Worm (Caenorhabditis elegans): ENCODE measurements around the gene ZK856.19.
A peak's percentile ranks its signal among the peaks of the same experiment; 100 is the strongest.

The ZK856.19 gene

DNA sequence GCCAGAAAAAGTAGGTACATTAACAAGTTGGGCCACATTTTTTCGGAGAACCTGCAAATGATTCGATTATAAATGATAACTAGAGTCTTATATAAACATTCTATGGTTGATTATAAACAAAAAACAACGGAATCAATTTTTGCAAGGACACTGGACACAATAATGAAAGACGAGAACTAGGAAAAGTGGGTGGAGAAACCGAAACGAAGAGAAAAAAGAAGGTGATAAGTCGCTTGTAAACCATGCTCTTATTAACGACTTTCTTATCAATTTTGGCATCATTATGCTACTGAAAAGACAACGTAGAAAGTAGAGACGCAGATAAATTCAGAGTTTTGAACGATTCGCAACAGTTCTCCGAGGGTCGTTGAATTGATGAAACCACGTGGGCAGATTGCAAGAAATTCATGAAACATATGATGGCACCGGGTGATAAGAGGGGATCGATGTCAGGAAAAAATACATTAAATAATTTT lies 14.6 kb downstream of the ZK856.19 start, which contains the start of gene ZK856.5:
TSS of gene ZK856.5 (minus strand) at position 51 of the 476 bp plus-strand sequence.
- TF ChIP-seq ceh-36 (tag; optimal IDR thresholded peaks at IDR 0.05) (no peak), pes-1 (GFP tag; IDR thresholded peaks at IDR 0.05) (no peak), hmg-4 (GFP tag; optimal IDR thresholded peaks at IDR 0.05) (no peak), ceh-13 (GFP tag; optimal IDR thresholded peaks at IDR 0.05) (no peak), tbx-11 (GFP tag; IDR thresholded peaks at IDR 0.05) (no peak), tbx-37 (GFP tag; conservative IDR thresholded peaks at IDR 0.05) (no peak), flt-1 (GFP tag; IDR thresholded peaks at IDR 0.05) (no peak), F13C5.2 (tag; optimal IDR thresholded peaks at IDR 0.05) (no peak), B0310.2 (tag; optimal IDR thresholded peaks at IDR 0.05) (no peak), hnd-1 (tag; optimal IDR thresholded peaks at IDR 0.05) (no peak), ets-7 (tag; optimal IDR thresholded peaks at IDR 0.05) (no peak), aly-1 (tag; optimal IDR thresholded peaks at IDR 0.05) (no peak), ama-1 (optimal IDR thresholded peaks at IDR 0.05) (no peak)

DNA sequence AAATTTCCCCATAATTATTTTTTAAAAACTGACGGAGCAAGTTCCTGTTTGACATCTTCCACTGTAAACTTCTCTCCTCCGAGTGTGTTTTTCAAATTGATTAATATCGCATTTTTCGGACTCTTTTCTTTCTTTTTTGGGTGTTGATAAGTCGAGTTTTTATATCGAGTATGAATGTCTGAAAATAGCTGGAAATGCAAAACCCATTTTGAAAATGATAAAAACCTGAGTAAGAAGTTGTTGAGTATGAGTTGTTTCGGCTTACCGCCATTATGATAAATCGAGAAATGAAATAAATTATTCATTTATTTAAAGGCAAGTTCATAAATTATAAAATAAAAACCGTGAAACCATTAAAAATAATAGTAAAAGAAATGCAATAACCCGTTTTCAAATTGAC lies 19.0 kb downstream of the ZK856.19 start, which contains the start of gene ZK856.18:
TSS of gene ZK856.18 (minus strand) at position 289 of the 400 bp plus-strand sequence.
- no peak for TF ChIP-seq hnd-1 (tag; optimal IDR thresholded peaks at IDR 0.05)
- no peak for TF ChIP-seq F13C5.2 (tag; optimal IDR thresholded peaks at IDR 0.05)
- TF ChIP-seq tbx-11 (GFP tag; IDR thresholded peaks at IDR 0.05), result no peak
- no peak for TF ChIP-seq ceh-13 (GFP tag; optimal IDR thresholded peaks at IDR 0.05)
- TF ChIP-seq aly-1 (tag; optimal IDR thresholded peaks at IDR 0.05), result no peak
- no peak for TF ChIP-seq ets-7 (tag; optimal IDR thresholded peaks at IDR 0.05)
- no peak for TF ChIP-seq flt-1 (GFP tag; IDR thresholded peaks at IDR 0.05)
- TF ChIP-seq tra-4 (tag; optimal IDR thresholded peaks at IDR 0.05), result no peak
- TF ChIP-seq hmbx-1 (tag; optimal IDR thresholded peaks at IDR 0.05), result no peak
- TF ChIP-seq ceh-36 (tag; optimal IDR thresholded peaks at IDR 0.05), result no peak

- TF ChIP-seq hmbx-1 (tag; optimal IDR thresholded peaks at IDR 0.05), result no peak
- TF ChIP-seq scrt-1 (GFP tag; IDR thresholded peaks at IDR 0.05), result no peak
- TF ChIP-seq hnd-1 (tag; optimal IDR thresholded peaks at IDR 0.05), result no peak
- TF ChIP-seq ceh-36 (tag; optimal IDR thresholded peaks at IDR 0.05), result no peak
- TF ChIP-seq sea-1 (GFP tag; conservative IDR thresholded peaks at IDR 0.05), result no peak
- no peak for TF ChIP-seq F13C5.2 (tag; optimal IDR thresholded peaks at IDR 0.05)
- TF ChIP-seq B0310.2 (tag; optimal IDR thresholded peaks at IDR 0.05), result no peak
These were observed 20.9 kb downstream of the ZK856.19 start for ce11 chrV:10183810-10184209.

DNA sequence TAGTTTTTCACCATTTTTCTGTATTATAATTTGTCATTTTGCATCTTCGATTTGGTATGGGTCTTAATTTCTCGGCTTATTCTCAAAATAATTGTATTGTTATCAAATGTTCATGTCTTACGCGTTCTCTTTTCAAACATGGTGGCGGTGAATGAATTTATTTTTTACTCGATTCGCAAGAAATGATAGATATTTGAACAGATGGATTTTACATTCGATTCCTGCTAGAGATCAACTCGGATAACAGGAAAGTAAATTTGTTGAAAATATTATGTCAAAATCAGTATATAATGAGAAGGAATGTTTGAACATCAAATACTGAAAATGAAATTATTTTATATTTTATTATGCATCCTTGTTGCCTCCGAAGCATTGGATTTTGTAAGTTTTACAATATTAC lies 21.7 kb downstream of the ZK856.19 start, which contains the start of gene ZK856.4:
TSS of gene ZK856.4 (plus strand) at position 301 of the 400 bp plus-strand sequence.
- TF ChIP-seq ceh-36 (tag; optimal IDR thresholded peaks at IDR 0.05) (no peak), tbx-11 (GFP tag; IDR thresholded peaks at IDR 0.05) (no peak), hmg-4 (GFP tag; optimal IDR thresholded peaks at IDR 0.05) (no peak), hnd-1 (tag; optimal IDR thresholded peaks at IDR 0.05) (no peak), B0310.2 (tag; optimal IDR thresholded peaks at IDR 0.05) (no peak), tbx-37 (GFP tag; conservative IDR thresholded peaks at IDR 0.05) (no peak)

DNA sequence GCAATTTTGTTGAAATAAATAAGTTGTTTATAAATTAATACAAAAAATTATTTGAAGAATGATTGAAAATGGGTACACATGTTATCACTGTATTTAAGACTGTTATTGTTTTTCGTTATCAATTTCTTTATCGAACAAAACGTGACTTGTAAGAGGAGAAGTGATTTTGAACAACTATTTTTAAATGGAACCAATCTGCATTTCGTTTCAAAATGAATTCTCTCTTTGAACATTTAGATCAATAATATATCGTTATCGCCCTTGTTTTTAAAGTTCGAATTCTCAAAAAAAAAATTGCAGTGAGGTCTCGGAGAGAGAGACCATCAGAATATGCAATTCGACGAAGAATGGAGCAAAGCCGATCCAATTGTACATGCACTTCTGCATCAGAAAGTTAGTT lies 25.5 kb downstream of the ZK856.19 start, which contains the start of gene cul-5:
TSS of gene cul-5 (plus strand) at position 301 of the 400 bp plus-strand sequence.
- TF ChIP-seq F13C5.2 (tag; optimal IDR thresholded peaks at IDR 0.05), result no peak
- no peak for TF ChIP-seq flt-1 (GFP tag; IDR thresholded peaks at IDR 0.05)
- TF ChIP-seq pes-1 (GFP tag; IDR thresholded peaks at IDR 0.05), result no peak
- no peak for TF ChIP-seq ceh-36 (tag; optimal IDR thresholded peaks at IDR 0.05)
- no peak for TF ChIP-seq sea-1 (GFP tag; conservative IDR thresholded peaks at IDR 0.05)
- TF ChIP-seq B0310.2 (tag; optimal IDR thresholded peaks at IDR 0.05), result no peak
- no peak for TF ChIP-seq ceh-13 (GFP tag; optimal IDR thresholded peaks at IDR 0.05)
- no peak for TF ChIP-seq tbx-37 (GFP tag; conservative IDR thresholded peaks at IDR 0.05)
- no peak for TF ChIP-seq ama-1 (optimal IDR thresholded peaks at IDR 0.05)
- TF ChIP-seq tbx-11 (GFP tag; IDR thresholded peaks at IDR 0.05), result no peak
- no peak for TF ChIP-seq hmbx-1 (tag; optimal IDR thresholded peaks at IDR 0.05)
- no peak for TF ChIP-seq aly-1 (tag; optimal IDR thresholded peaks at IDR 0.05)
- no peak for TF ChIP-seq tra-4 (tag; optimal IDR thresholded peaks at IDR 0.05)
- no peak for TF ChIP-seq hmg-4 (GFP tag; optimal IDR thresholded peaks at IDR 0.05)
- no peak for TF ChIP-seq hnd-1 (tag; optimal IDR thresholded peaks at IDR 0.05)
- TF ChIP-seq ets-7 (tag; optimal IDR thresholded peaks at IDR 0.05), result no peak
- no peak for TF ChIP-seq scrt-1 (GFP tag; IDR thresholded peaks at IDR 0.05)

DNA sequence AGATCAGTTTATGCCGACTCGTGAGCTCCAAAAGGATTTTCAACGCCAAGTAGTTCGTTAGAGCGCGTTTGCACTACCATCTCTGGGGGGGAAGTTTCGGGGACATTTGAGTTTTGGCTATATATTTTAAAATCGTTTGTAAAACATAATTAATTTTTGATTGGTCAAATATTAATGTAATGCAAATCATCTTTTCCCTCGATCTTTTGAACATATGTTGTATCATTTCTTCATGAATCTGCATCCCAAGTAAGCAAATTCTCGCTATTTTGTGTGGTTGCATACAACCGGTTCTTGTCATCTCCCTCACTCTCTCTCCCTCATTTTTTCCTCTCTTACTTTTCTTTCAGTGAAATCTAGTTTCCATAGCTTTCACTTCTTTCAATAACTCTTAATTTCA lies 26.5 kb downstream of the ZK856.19 start:
- TF ChIP-seq pes-1 (GFP tag; IDR thresholded peaks at IDR 0.05), result no peak
- TF ChIP-seq F13C5.2 (tag; optimal IDR thresholded peaks at IDR 0.05), result peak; percentile 44
- TF ChIP-seq hnd-1 (tag; optimal IDR thresholded peaks at IDR 0.05), result no peak
- no peak for TF ChIP-seq tbx-11 (GFP tag; IDR thresholded peaks at IDR 0.05)
- no peak for TF ChIP-seq ceh-36 (tag; optimal IDR thresholded peaks at IDR 0.05)

DNA sequence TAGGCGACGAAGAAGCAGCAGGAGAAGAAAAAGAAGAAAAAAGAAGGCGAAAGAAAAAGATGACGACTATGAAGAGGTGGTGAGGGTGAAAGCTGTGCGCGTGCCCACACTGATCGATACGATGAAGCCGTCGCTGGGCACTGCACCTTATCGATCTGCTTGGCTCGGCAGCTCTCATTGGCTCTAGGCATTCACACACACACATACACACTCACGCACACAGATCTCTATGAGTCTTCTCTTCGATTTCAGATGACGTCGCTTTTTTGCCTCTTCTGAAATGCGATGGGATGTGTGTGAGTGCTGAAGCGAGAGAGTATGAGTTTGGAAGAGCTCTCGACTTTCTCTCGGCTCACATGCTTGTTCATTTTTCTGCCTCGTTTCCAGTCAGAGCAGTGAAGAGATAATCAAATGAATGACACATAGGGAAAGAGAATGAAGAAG lies 30.1 kb downstream of the ZK856.19 start:
- TF ChIP-seq tbx-11 (GFP tag; IDR thresholded peaks at IDR 0.05) (no peak), scrt-1 (GFP tag; IDR thresholded peaks at IDR 0.05) (no peak), ceh-13 (GFP tag; optimal IDR thresholded peaks at IDR 0.05) (no peak), pes-1 (GFP tag; IDR thresholded peaks at IDR 0.05) (no peak), hnd-1 (tag; optimal IDR thresholded peaks at IDR 0.05) (no peak), tra-4 (tag; optimal IDR thresholded peaks at IDR 0.05) (no peak), ama-1 (optimal IDR thresholded peaks at IDR 0.05) (no peak), aly-1 (tag; optimal IDR thresholded peaks at IDR 0.05) (no peak), ceh-36 (tag; optimal IDR thresholded peaks at IDR 0.05) (no peak), tbx-37 (GFP tag; conservative IDR thresholded peaks at IDR 0.05) (no peak), B0310.2 (tag; optimal IDR thresholded peaks at IDR 0.05) (no peak), flt-1 (GFP tag; IDR thresholded peaks at IDR 0.05) (no peak)

DNA sequence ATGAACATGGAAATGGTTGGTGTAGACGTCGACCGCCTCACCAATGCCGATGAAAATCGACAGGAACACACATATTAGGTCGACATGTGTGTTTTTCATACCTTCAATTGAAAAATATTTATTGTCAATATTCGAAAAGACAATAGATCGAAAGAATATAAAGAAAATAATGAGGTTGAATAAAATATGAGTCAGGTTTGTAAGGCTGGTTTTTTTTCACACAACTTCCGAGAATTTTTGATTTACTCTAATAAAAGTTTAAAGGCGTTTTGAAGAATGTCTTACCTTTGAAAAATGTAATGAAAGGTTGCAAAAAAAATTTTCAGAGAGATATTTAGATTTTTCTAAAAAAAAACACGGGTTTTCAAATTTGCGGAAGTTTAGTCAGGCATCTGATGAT lies 31.1 kb downstream of the ZK856.19 start, which contains the start of gene egl-3:
TSS of gene egl-3 (minus strand) at position 101 of the 400 bp plus-strand sequence.
- no peak for TF ChIP-seq flt-1 (GFP tag; IDR thresholded peaks at IDR 0.05)
- no peak for TF ChIP-seq F13C5.2 (tag; optimal IDR thresholded peaks at IDR 0.05)
- TF ChIP-seq hmg-4 (GFP tag; optimal IDR thresholded peaks at IDR 0.05), result no peak
- TF ChIP-seq tbx-11 (GFP tag; IDR thresholded peaks at IDR 0.05), result no peak
- no peak for TF ChIP-seq ceh-36 (tag; optimal IDR thresholded peaks at IDR 0.05)
- no peak for TF ChIP-seq pes-1 (GFP tag; IDR thresholded peaks at IDR 0.05)
- TF ChIP-seq tbx-37 (GFP tag; conservative IDR thresholded peaks at IDR 0.05), result no peak
- TF ChIP-seq sea-1 (GFP tag; conservative IDR thresholded peaks at IDR 0.05), result no peak
- TF ChIP-seq aly-1 (tag; optimal IDR thresholded peaks at IDR 0.05), result no peak
- no peak for TF ChIP-seq hmbx-1 (tag; optimal IDR thresholded peaks at IDR 0.05)
- no peak for TF ChIP-seq ama-1 (optimal IDR thresholded peaks at IDR 0.05)
- TF ChIP-seq ets-7 (tag; optimal IDR thresholded peaks at IDR 0.05), result no peak
- TF ChIP-seq scrt-1 (GFP tag; IDR thresholded peaks at IDR 0.05), result no peak
- TF ChIP-seq ceh-13 (GFP tag; optimal IDR thresholded peaks at IDR 0.05), result no peak
- TF ChIP-seq tra-4 (tag; optimal IDR thresholded peaks at IDR 0.05), result no peak

Measured in whole organism, early embryonic.